Fruit fly (Drosophila melanogaster): ENCODE measurements around the gene Gtpx.

Gtpx gene

dm6 chr3L:3300345-3300744, 25.7 kb upstream of the Gtpx start:
- TF ChIP-seq CG15336 (GFP tag; IDR thresholded peaks at IDR 0.05) (peak; percentile 66), svp (GFP tag) (peak; percentile 84), CG7368 (GFP tag; optimal IDR thresholded peaks at IDR 0.05) (peak; percentile 42), ss (GFP tag; optimal IDR thresholded peaks at IDR 0.05) (no peak), Eip75B (GFP tag; optimal IDR thresholded peaks at IDR 0.05) (no peak), esn (GFP tag; optimal IDR thresholded peaks at IDR 0.05) (peak; percentile 71), cyc (GFP tag; optimal IDR thresholded peaks at IDR 0.05) (peak; percentile 78), CG4318 (GFP tag; optimal IDR thresholded peaks at IDR 0.05) (no peak), Eip93F (GFP tag; optimal IDR thresholded peaks at IDR 0.05) (no peak), Hr39 (GFP tag; optimal IDR thresholded peaks at IDR 0.05) (peak; percentile 59), fd85E (GFP tag; optimal IDR thresholded peaks at IDR 0.05) (no peak), topi (GFP tag; optimal IDR thresholded peaks at IDR 0.05) (peak; percentile 77), OdsH (GFP tag; optimal IDR thresholded peaks at IDR 0.05) (peak; percentile 39), Ets96B (tag; optimal IDR thresholded peaks at IDR 0.05) (peak; percentile 28), CG11902 (GFP tag; optimal IDR thresholded peaks at IDR 0.05) (peak; percentile 43), CG31627 (GFP tag; optimal IDR thresholded peaks at IDR 0.05) (peak; percentile 59), Sox14 (GFP tag; optimal IDR thresholded peaks at IDR 0.05) (peak; percentile 13), CG9139 (GFP tag; optimal IDR thresholded peaks at IDR 0.05) (no peak), fkh (GFP tag; optimal IDR thresholded peaks at IDR 0.05) (no peak), Gug (GFP tag; IDR thresholded peaks at IDR 0.05) (no peak), Lpt (GFP tag; optimal IDR thresholded peaks at IDR 0.05) (no peak), Eip78C (GFP tag) (peak; percentile 69), CG16779 (tag; optimal IDR thresholded peaks at IDR 0.05) (no peak), net (GFP tag; optimal IDR thresholded peaks at IDR 0.05) (peak; percentile 34), Met (GFP tag; optimal IDR thresholded peaks at IDR 0.05) (peak; percentile 62), CG3032 (tag; optimal IDR thresholded peaks at IDR 0.05) (no peak), acj6 (GFP tag; optimal IDR thresholded peaks at IDR 0.05) (peak; percentile 13), CG8632 (GFP tag; optimal IDR thresholded peaks at IDR 0.05) (no peak), pdm3 (GFP tag; optimal IDR thresholded peaks at IDR 0.05) (peak; percentile 33), vri (GFP tag; optimal IDR thresholded peaks at IDR 0.05) (peak; percentile 32), CG6276 (GFP tag; optimal IDR thresholded peaks at IDR 0.05) (peak; percentile 31), CG1621 (tag; optimal IDR thresholded peaks at IDR 0.05) (no peak), CG3919 (GFP tag; optimal IDR thresholded peaks at IDR 0.05) (peak; percentile 64), Hr38 (GFP tag; optimal IDR thresholded peaks at IDR 0.05) (no peak), achi (GFP tag; optimal IDR thresholded peaks at IDR 0.05) (peak; percentile 37), CG6163 (GFP tag; IDR thresholded peaks at IDR 0.05) (no peak), Ets21C (GFP tag; optimal IDR thresholded peaks at IDR 0.05) (peak; percentile 35), Smox (GFP tag; optimal IDR thresholded peaks at IDR 0.05) (peak; percentile 50), CG6792 (GFP tag; optimal IDR thresholded peaks at IDR 0.05) (peak; percentile 57), Sox102F (GFP tag; optimal IDR thresholded peaks at IDR 0.05) (peak; percentile 69), eg (GFP tag; IDR thresholded peaks at IDR 0.05) (peak; percentile 79), CG34406 (GFP tag; optimal IDR thresholded peaks at IDR 0.05) (peak; percentile 47), CG6808 (GFP tag; optimal IDR thresholded peaks at IDR 0.05) (no peak), fd59A (GFP tag; optimal IDR thresholded peaks at IDR 0.05) (no peak), CG32006 (GFP tag; optimal IDR thresholded peaks at IDR 0.05) (peak; percentile 43), CG11762 (GFP tag; optimal IDR thresholded peaks at IDR 0.05; ENCODE audit: insufficient read depth) (peak; percentile 14), Blimp-1 (GFP tag; optimal IDR thresholded peaks at IDR 0.05) (peak; percentile 12), CG10669 (GFP tag; optimal IDR thresholded peaks at IDR 0.05) (no peak), CG8119 (GFP tag; IDR thresholded peaks at IDR 0.05) (peak; percentile 72), Sox15 (GFP tag; optimal IDR thresholded peaks at IDR 0.05) (no peak), lz (GFP tag; optimal IDR thresholded peaks at IDR 0.05) (peak; percentile 67), CG6854 (GFP tag; optimal IDR thresholded peaks at IDR 0.05) (no peak), dsx (GFP tag; optimal IDR thresholded peaks at IDR 0.05; ENCODE audit: poor library complexity, severe bottlenecking) (no peak)
